Worm (Caenorhabditis elegans) whole organism, late embryonic: ENCODE measurements around the gene F31B9.7.

Experiments used
- C38D4.7 ChIP-seq: fragments of 200-800 bp; sonication (Bioruptor generic); optimal IDR thresholded peaks from 2 replicates; lab custom pipeline; 2018; ENCODE audit warnings: mild to moderate bottlenecking, missing genetic modification characterization, moderate library complexity, missing compliant biosample characterization
- ahr-1 ChIP-seq: sonication (generic microtip); optimal IDR thresholded peaks from 2 replicates; lab custom pipeline; 2016; ENCODE audit warnings: missing genetic modification characterization, missing compliant biosample characterization
- ama-1 ChIP-seq: fragments of 150-350 bp; optimal IDR thresholded peaks from 2 replicates; lab custom pipeline; 2014
- ceh-31 ChIP-seq: sonication (generic microtip); optimal IDR thresholded peaks from 2 replicates; lab custom pipeline; 2016; ENCODE audit warnings: missing genetic modification characterization, missing compliant biosample characterization
- ceh-9 ChIP-seq: sonication (generic microtip); optimal IDR thresholded peaks from 2 replicates; lab custom pipeline; 2016; ENCODE audit warnings: mild to moderate bottlenecking, missing genetic modification characterization, inconsistent platforms, missing compliant biosample characterization
- elt-4 ChIP-seq: sonication (generic microtip); optimal IDR thresholded peaks from 2 replicates; lab custom pipeline; 2016; ENCODE audit warnings: missing genetic modification characterization, missing compliant biosample characterization
- fax-1 ChIP-seq: sonication (generic microtip); optimal IDR thresholded peaks from 2 replicates; lab custom pipeline; 2016; ENCODE audit warnings: missing genotype, missing genetic modification characterization, missing compliant biosample characterization
- hlh-30 ChIP-seq: sonication (generic microtip); optimal IDR thresholded peaks from 2 replicates; lab custom pipeline; 2017; ENCODE audit warnings: antibody characterized with exemption, missing genetic modification characterization, missing compliant biosample characterization; ENCODE audit not compliant: insufficient read depth
- nhr-11 ChIP-seq: fragments of 150-350 bp; optimal IDR thresholded peaks from 2 replicates; lab custom pipeline; 2014; ENCODE audit warnings: missing biosample characterization, missing genetic modification characterization
- pha-2 ChIP-seq: sonication (generic microtip); optimal IDR thresholded peaks from 2 replicates; lab custom pipeline; 2017; ENCODE audit warnings: mild to moderate bottlenecking, missing genetic modification characterization, missing compliant biosample characterization
- pros-1 ChIP-seq: fragments of 150-350 bp; optimal IDR thresholded peaks from 2 replicates; lab custom pipeline; 2014; ENCODE audit warnings: missing biosample characterization, missing genetic modification reagents, missing genetic modification characterization
- ref-2 ChIP-seq: sonication (generic microtip); optimal IDR thresholded peaks from 2 replicates; lab custom pipeline; 2016; ENCODE audit warnings: missing genetic modification characterization, missing compliant biosample characterization
- sox-4 ChIP-seq: sonication (generic microtip); optimal IDR thresholded peaks from 2 replicates; lab custom pipeline; 2017; ENCODE audit warnings: mild to moderate bottlenecking, missing genetic modification characterization, inconsistent platforms, missing compliant biosample characterization
- unc-55 ChIP-seq: sonication (generic microtip); optimal IDR thresholded peaks from 2 replicates; lab custom pipeline; 2017; ENCODE audit warnings: missing biosample characterization, missing genetic modification reagents, missing genetic modification characterization

DNA sequence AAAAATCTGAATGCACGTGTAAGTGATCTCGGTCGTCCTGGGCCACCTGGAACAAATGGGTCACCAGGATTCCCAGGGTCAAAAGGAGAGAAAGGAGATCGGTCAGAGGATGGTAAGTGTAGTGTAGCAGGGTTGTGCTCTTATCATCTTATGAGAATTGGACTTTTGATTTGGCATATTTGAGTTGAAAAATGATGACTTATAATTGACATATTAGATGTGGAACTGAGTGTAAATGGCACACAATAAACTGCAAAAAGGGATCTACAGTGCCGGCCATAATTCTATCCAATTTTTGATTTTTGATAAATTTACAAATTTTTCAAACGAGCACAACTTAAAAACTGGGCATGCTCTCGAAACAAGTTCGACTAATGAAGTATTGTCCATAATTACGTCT lies 24.7 kb downstream of the F31B9.7 start:
- TF ChIP-seq pros-1 (tag; lab: Kevin White, UChicago) (no peak), fax-1 (tag; lab: Kevin White, UChicago) (no peak), ceh-9 (tag; lab: Kevin White, UChicago) (no peak), hlh-30 (tag; lab: Kevin White, UChicago) (no peak), sox-4 (tag; lab: Kevin White, UChicago) (no peak), ama-1 (lab: Kevin White, UChicago) (no peak), pha-2 (no peak), elt-4 (no peak), ahr-1 (tag; lab: Kevin White, UChicago) (no peak), nhr-11 (tag; lab: Kevin White, UChicago) (no peak), unc-55 (no peak), ceh-31 (tag; lab: Kevin White, UChicago) (no peak), ref-2 (no peak), C38D4.7 (GFP tag; lab: Kevin White, UChicago) (no peak)
